Worm (Caenorhabditis elegans) whole organism, midembryonic: Measurements from ENCODE around the gene C25E10.12.

Source experiments
- T22C8.4 ChIP-seq: fragments of 200-800 bp; sonication (Bioruptor generic); IDR thresholded peaks from 2 replicates; pipeline ENCODE4 v1.3.6; 2022; ENCODE audit warnings: missing genetic modification characterization, missing compliant biosample characterization
- cog-1 ChIP-seq: sonication (generic microtip); optimal IDR thresholded peaks from 2 replicates; lab custom pipeline; 2016; ENCODE audit warnings: missing genetic modification characterization, missing compliant biosample characterization
- flt-1 ChIP-seq: fragments of 200-800 bp; sonication (Bioruptor generic); IDR thresholded peaks from 2 replicates; pipeline ENCODE4 v1.3.6; 2022; ENCODE audit warnings: missing genetic modification characterization, missing compliant biosample characterization
- klf-2 ChIP-seq: fragments of 200-800 bp; sonication (Bioruptor generic); conservative IDR thresholded peaks from 2 replicates; pipeline ENCODE4 v1.3.6; 2022; ENCODE audit warnings: missing genetic modification reagents, missing genetic modification characterization, missing compliant biosample characterization
- med-1 ChIP-seq: sonication (generic microtip); optimal IDR thresholded peaks from 2 replicates; lab custom pipeline; 2017; ENCODE audit warnings: missing genetic modification characterization, mild to moderate bottlenecking, missing compliant biosample characterization, antibody characterized with exemption, missing genetic modification reagents; ENCODE audit not compliant: insufficient read depth
- ref-1 ChIP-seq: fragments of 200-800 bp; sonication (Bioruptor generic); conservative IDR thresholded peaks from 2 replicates; pipeline ENCODE4 v1.3.6; 2022; ENCODE audit warnings: missing genetic modification reagents, missing genetic modification characterization, missing compliant biosample characterization
- tab-1 ChIP-seq: fragments of 200-800 bp; sonication (Bioruptor generic); IDR thresholded peaks from 2 replicates; pipeline ENCODE4 v1.3.6; 2022; ENCODE audit warnings: missing genetic modification characterization, missing compliant biosample characterization
- ztf-23 ChIP-seq: fragments of 200-800 bp; sonication (Bioruptor generic); IDR thresholded peaks from 2 replicates; pipeline ENCODE4 v1.3.6; 2022; ENCODE audit warnings: missing genetic modification reagents, missing genetic modification characterization, missing compliant biosample characterization
- ztf-29 ChIP-seq: fragments of 200-800 bp; sonication (Bioruptor generic); IDR thresholded peaks from 2 replicates; pipeline ENCODE4 v1.3.6; 2022; ENCODE audit warnings: missing genetic modification reagents, missing genetic modification characterization, missing compliant biosample characterization

The C25E10.12 gene

ce11 chrV:9018871-9019270 lies 43.4 kb downstream of the C25E10.12 start:
- no peak for TF ChIP-seq klf-2 (GFP tag; lab: Robert Waterston, UW)
- no peak for TF ChIP-seq ztf-23
- no peak for TF ChIP-seq tab-1 (GFP tag; lab: Robert Waterston, UW)
- TF ChIP-seq ref-1 (GFP tag; lab: Robert Waterston, UW), result no peak
- no peak for TF ChIP-seq cog-1
- no peak for TF ChIP-seq flt-1 (GFP tag; lab: Robert Waterston, UW)
- no peak for TF ChIP-seq med-1
- no peak for TF ChIP-seq ztf-29 (GFP tag; lab: Robert Waterston, UW)
- TF ChIP-seq T22C8.4, result no peak

ce11 chrV:9016479-9016878 lies 45.8 kb downstream of the C25E10.12 start, which contains the start of gene oac-40:
Gene oac-40 (plus strand): TSS chrV:9016779.
- TF ChIP-seq flt-1 (GFP tag; lab: Robert Waterston, UW), result no peak
- no peak for TF ChIP-seq cog-1
- TF ChIP-seq T22C8.4, result no peak
- TF ChIP-seq med-1, result no peak

ce11 chrV:9015540-9015939 lies 46.7 kb downstream of the C25E10.12 start, which contains the start of gene srt-18:
Gene srt-18 (minus strand): TSS chrV:9015640.
- TF ChIP-seq cog-1, result no peak
- no peak for TF ChIP-seq tab-1 (GFP tag; lab: Robert Waterston, UW)
- TF ChIP-seq ref-1 (GFP tag; lab: Robert Waterston, UW), result no peak
- no peak for TF ChIP-seq flt-1 (GFP tag; lab: Robert Waterston, UW)
- TF ChIP-seq T22C8.4, result no peak
- no peak for TF ChIP-seq med-1
- TF ChIP-seq ztf-29 (GFP tag; lab: Robert Waterston, UW), result no peak
- TF ChIP-seq klf-2 (GFP tag; lab: Robert Waterston, UW), result no peak
- no peak for TF ChIP-seq ztf-23

ce11 chrV:9013765-9014164 lies 48.5 kb downstream of the C25E10.12 start, which contains the start of gene srh-201:
Gene srh-201 (minus strand): TSS chrV:9013865.
- TF ChIP-seq ztf-23 (no peak), med-1 (no peak)
